Worm (Caenorhabditis elegans) whole organism, L4/young adult: ENCODE measurements around the gene C06C6.7.

Experiments
- W03F9.2 ChIP-seq: fragments of 150-350 bp; optimal IDR thresholded peaks from 2 replicates; lab custom pipeline; 2014; ENCODE audit warnings: missing biosample characterization, missing genetic modification characterization
- him-1 ChIP-seq: sonication (generic microtip); optimal IDR thresholded peaks from 2 replicates; lab custom pipeline; 2016; ENCODE audit warnings: missing genotype, missing genetic modification reagents, missing genetic modification characterization, missing compliant biosample characterization

DNA sequence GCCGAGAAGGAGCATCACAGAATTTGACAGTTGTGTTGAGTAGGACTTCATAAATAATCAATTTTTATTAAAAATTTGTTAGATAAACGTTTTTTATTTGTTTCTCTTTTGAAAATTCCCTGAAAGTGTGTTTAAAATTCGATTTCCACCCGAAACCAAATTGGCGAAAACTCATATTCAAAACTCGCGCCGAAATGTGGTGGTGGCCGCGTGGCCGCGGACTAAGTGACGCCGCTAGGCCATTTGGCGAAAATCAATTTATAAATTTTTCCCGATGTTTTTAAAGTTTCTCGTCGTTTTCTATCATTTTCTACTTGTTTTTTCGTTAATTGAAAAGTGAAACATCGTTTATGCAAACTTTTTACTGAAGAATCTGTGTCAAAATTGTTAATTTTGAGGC, 30.6 kb downstream of the C06C6.7 start:
- no peak for TF ChIP-seq him-1 (tag; lab: Kevin White, UChicago)
- no peak for TF ChIP-seq W03F9.2 (tag; lab: Kevin White, UChicago)
